Fruit fly (Drosophila melanogaster) whole organism, embryonic: ENCODE data around the gene CG10226.

Experiments
- B-H2 ChIP-seq: fragments of 200-800 bp; sonication (Bioruptor generic); optimal IDR thresholded peaks from 2 replicates; lab custom pipeline; 2018; ENCODE audit warnings: missing biosample characterization, mild to moderate bottlenecking, missing genetic modification characterization
- BtbVII ChIP-seq: fragments of 200-800 bp; sonication (Bioruptor generic); optimal IDR thresholded peaks from 3 replicates; lab custom pipeline; 2017; ENCODE audit warnings: missing biosample characterization, mild to moderate bottlenecking, missing genetic modification characterization
- CG12071 ChIP-seq: fragments of 200-800 bp; sonication (Bioruptor generic); optimal IDR thresholded peaks from 3 replicates; lab custom pipeline; 2018; ENCODE audit warnings: missing biosample characterization, mild to moderate bottlenecking, missing genetic modification characterization
- CG12155 ChIP-seq: fragments of 200-800 bp; sonication (Bioruptor generic); optimal IDR thresholded peaks from 3 replicates; lab custom pipeline; 2016; ENCODE audit warnings: missing biosample characterization, missing genetic modification characterization
- CG12659 ChIP-seq: fragments of 200-800 bp; sonication (Bioruptor generic); optimal IDR thresholded peaks from 3 replicates; lab custom pipeline; 2017; ENCODE audit warnings: mild to moderate bottlenecking, missing biosample characterization, missing genetic modification reagents, missing genetic modification characterization
- CG12769 ChIP-seq: fragments of 200-800 bp; sonication (Bioruptor generic); optimal IDR thresholded peaks from 2 replicates; lab custom pipeline; 2019; ENCODE audit warnings: missing biosample characterization, mild to moderate bottlenecking, missing genetic modification characterization, moderate library complexity
- CG13894 ChIP-seq: fragments of 200-800 bp; sonication (Bioruptor generic); optimal IDR thresholded peaks from 3 replicates; lab custom pipeline; 2018; ENCODE audit warnings: missing biosample characterization, mild to moderate bottlenecking, missing genetic modification characterization, moderate library complexity
- CG14014 ChIP-seq: fragments of 200-800 bp; sonication (Bioruptor generic); IDR thresholded peaks from 2 replicates; pipeline ENCODE4 v1.3.6; 2022; ENCODE audit warnings: missing biosample characterization, missing genetic modification characterization
- CG17385 ChIP-seq: fragments of 200-800 bp; sonication (Bioruptor generic); optimal IDR thresholded peaks from 3 replicates; lab custom pipeline; 2018; ENCODE audit warnings: missing biosample characterization, mild to moderate bottlenecking, missing genetic modification characterization
- CG17568 ChIP-seq: fragments of 200-800 bp; sonication (Bioruptor generic); optimal IDR thresholded peaks from 2 replicates; lab custom pipeline; 2018; ENCODE audit warnings: missing biosample characterization, mild to moderate bottlenecking, missing genetic modification characterization, moderate library complexity
- CG18011 ChIP-seq: fragments of 200-800 bp; sonication (Bioruptor generic); optimal IDR thresholded peaks from 2 replicates; lab custom pipeline; 2017; ENCODE audit warnings: missing biosample characterization, missing genetic modification characterization, mild to moderate bottlenecking, moderate library complexity, missing genotype
- CG2875 ChIP-seq: fragments of 200-800 bp; sonication (Bioruptor generic); optimal IDR thresholded peaks from 2 replicates; lab custom pipeline; 2017; ENCODE audit warnings: missing biosample characterization, mild to moderate bottlenecking, missing genetic modification characterization, missing genetic modification reagents
- CG3163 ChIP-seq: fragments of 200-800 bp; sonication (Bioruptor generic); optimal IDR thresholded peaks from 3 replicates; lab custom pipeline; 2016; ENCODE audit warnings: missing biosample characterization, missing genetic modification characterization
- CG7357 ChIP-seq: fragments of 200-800 bp; sonication (Bioruptor generic); IDR thresholded peaks from 3 replicates; pipeline ENCODE4 v1.3.6; 2022; ENCODE audit warnings: missing biosample characterization, missing genetic modification characterization
- CG9817 ChIP-seq: fragments of 200-800 bp; sonication (Bioruptor generic); optimal IDR thresholded peaks from 2 replicates; lab custom pipeline; 2018; ENCODE audit warnings: missing biosample characterization, mild to moderate bottlenecking, missing genetic modification characterization, moderate library complexity
- CG9932 ChIP-seq: fragments of 200-800 bp; sonication (Bioruptor generic); IDR thresholded peaks from 2 replicates; pipeline ENCODE4 v1.3.6; 2022; ENCODE audit warnings: missing biosample characterization, missing genetic modification characterization
- Dad ChIP-seq: fragments of 200-800 bp; sonication (Bioruptor generic); optimal IDR thresholded peaks from 3 replicates; lab custom pipeline; 2016; ENCODE audit warnings: missing biosample characterization, missing genetic modification characterization
- E2f2 ChIP-seq: fragments of 200-800 bp; sonication (Bioruptor generic); IDR thresholded peaks from 2 replicates; pipeline ENCODE4 v1.3.6; 2022; ENCODE audit warnings: missing biosample characterization, missing genetic modification characterization
- Eip74EF ChIP-seq, 2 experiments: fragments of 200-800 bp in 1 of 2; fragments of >200 bp in 1 of 2; sonication (Bioruptor generic) in 1 of 2; optimal IDR thresholded peaks; 2 replicates each; lab custom pipeline; 2017 to 2019; ENCODE audit warnings: missing biosample characterization in 2 of 2, missing genetic modification characterization in 2 of 2, mild to moderate bottlenecking in 1 of 2, moderate library complexity in 1 of 2
- Fer1 ChIP-seq: fragments of 200-800 bp; sonication (Bioruptor generic); optimal IDR thresholded peaks from 2 replicates; lab custom pipeline; 2017; ENCODE audit warnings: missing biosample characterization, mild to moderate bottlenecking, missing genetic modification characterization
- Jarid2 ChIP-seq: fragments of 200-800 bp; sonication (Bioruptor generic); optimal IDR thresholded peaks from 3 replicates; lab custom pipeline; 2017; ENCODE audit warnings: mild to moderate bottlenecking, missing biosample characterization, missing genetic modification reagents, missing genetic modification characterization
- Med ChIP-seq: fragments of 200-800 bp; sonication (Bioruptor generic); peaks from one replicate; lab custom pipeline; 2016; ENCODE audit warnings: missing biosample characterization, missing genetic modification characterization, mild to moderate bottlenecking, inconsistent platforms, moderate library complexity
- PHDP ChIP-seq: fragments of 200-800 bp; sonication (Bioruptor generic); optimal IDR thresholded peaks from 3 replicates; lab custom pipeline; 2018; ENCODE audit warnings: missing biosample characterization, mild to moderate bottlenecking, missing genetic modification characterization, moderate library complexity
- Trl ChIP-seq, 3 experiments: fragments of >200 bp in 2 of 3; fragments of 200-800 bp in 1 of 3; sonication (Bioruptor generic) in 1 of 3; optimal IDR thresholded peaks; 2 replicates in 1 of 3; 3 replicates in 2 of 3; lab custom pipeline; 2016 to 2017; ENCODE audit warnings: missing biosample characterization in 1 of 3, missing genetic modification characterization in 1 of 3
- ac ChIP-seq: fragments of 200-800 bp; sonication (Bioruptor generic); optimal IDR thresholded peaks from 3 replicates; lab custom pipeline; 2017; ENCODE audit warnings: missing biosample characterization, mild to moderate bottlenecking, missing genetic modification characterization
- bcd ChIP-seq: fragments of 200-800 bp; sonication (Bioruptor generic); optimal IDR thresholded peaks from 2 replicates; lab custom pipeline; 2017; ENCODE audit warnings: missing biosample characterization, mild to moderate bottlenecking, missing genetic modification characterization
- chinmo ChIP-seq: fragments of 200-800 bp; sonication (Bioruptor generic); IDR thresholded peaks from 4 replicates; pipeline ENCODE4 v1.3.6; 2022; ENCODE audit warnings: missing biosample characterization, missing genetic modification characterization; ENCODE audit not compliant: partially characterized antibody
- hkb ChIP-seq, 2 experiments: fragments of 200-800 bp in 1 of 2; fragments of >200 bp in 1 of 2; sonication (Bioruptor generic) in 1 of 2; IDR thresholded peaks in 1 of 2; optimal IDR thresholded peaks in 1 of 2; 2 replicates each; pipeline versions ENCODE4 v1.3.6 to Lab custom; 2017 to 2022; ENCODE audit warnings: missing biosample characterization in 1 of 2, missing genetic modification characterization in 1 of 2
- kni ChIP-seq: fragments of 200-800 bp; sonication (Bioruptor generic); optimal IDR thresholded peaks from 3 replicates; lab custom pipeline; 2017; ENCODE audit warnings: mild to moderate bottlenecking, missing biosample characterization, missing genetic modification reagents, missing genetic modification characterization
- nau ChIP-seq: fragments of 200-800 bp; sonication (Bioruptor generic); optimal IDR thresholded peaks from 3 replicates; lab custom pipeline; 2017; ENCODE audit warnings: missing biosample characterization, mild to moderate bottlenecking, missing genetic modification characterization, missing genetic modification reagents
- nerfin-1 ChIP-seq: fragments of 200-800 bp; sonication (Bioruptor generic); optimal IDR thresholded peaks from 3 replicates; lab custom pipeline; 2019; ENCODE audit warnings: missing biosample characterization, mild to moderate bottlenecking, missing genetic modification characterization, moderate library complexity
- nom ChIP-seq: fragments of 200-800 bp; sonication (Bioruptor generic); optimal IDR thresholded peaks from 2 replicates; lab custom pipeline; 2017; ENCODE audit warnings: missing biosample characterization, missing genetic modification characterization, mild to moderate bottlenecking, moderate library complexity, missing genetic modification reagents
- oc ChIP-seq: fragments of 200-800 bp; sonication (Bioruptor generic); optimal IDR thresholded peaks from 2 replicates; lab custom pipeline; 2018; ENCODE audit warnings: missing biosample characterization, mild to moderate bottlenecking, missing genetic modification characterization, moderate library complexity
- psq ChIP-seq: fragments of 200-800 bp; sonication (Bioruptor generic); optimal IDR thresholded peaks from 2 replicates; lab custom pipeline; 2017; ENCODE audit warnings: missing biosample characterization, missing genetic modification characterization
- pzg ChIP-seq: fragments of 200-800 bp; sonication (Bioruptor generic); optimal IDR thresholded peaks from 3 replicates; lab custom pipeline; 2018; ENCODE audit warnings: missing biosample characterization, mild to moderate bottlenecking, missing genetic modification characterization, moderate library complexity
- shn ChIP-seq: fragments of 200-800 bp; sonication (Bioruptor generic); optimal IDR thresholded peaks from 3 replicates; lab custom pipeline; 2016; ENCODE audit warnings: missing biosample characterization, missing genetic modification characterization
- sna ChIP-seq: fragments of 200-800 bp; sonication (Bioruptor generic); IDR thresholded peaks from 2 replicates; pipeline ENCODE4 v1.3.6; 2022; ENCODE audit warnings: missing biosample characterization, missing genetic modification characterization; ENCODE audit not compliant: partially characterized antibody
- so ChIP-seq: fragments of 200-800 bp; sonication (Bioruptor generic); IDR thresholded peaks from 3 replicates; pipeline ENCODE4 v1.3.6; 2022; ENCODE audit warnings: missing biosample characterization, missing genetic modification characterization

The CG10226 gene

dm6 chr3L:6218517-6219155 lies 21.2 kb downstream of the CG10226 start (continued):
- TF ChIP-seq nom (GFP tag; lab: Kevin White, UChicago) (peak; percentile 68), nerfin-1 (tag; lab: Kevin White, UChicago) (no peak), pzg (GFP tag; lab: Kevin White, UChicago) (no peak), BtbVII (peak; percentile 49), CG12155 (GFP tag; lab: Kevin White, UChicago) (peak; percentile 89), CG9817 (tag; lab: Kevin White, UChicago) (no peak), Trl (optimal IDR thresholded peaks at IDR 0.05; lab: Kevin White, UChicago) (peak; percentile 70 to 72), Trl (GFP tag; optimal IDR thresholded peaks at IDR 0.05; lab: Kevin White, UChicago) (no peak), CG12769 (peak; percentile 21), CG9932 (GFP tag; lab: Robert Waterston, UW) (no peak), CG2875 (GFP tag; lab: Kevin White, UChicago) (peak; percentile 1), Fer1 (GFP tag; lab: Kevin White, UChicago) (peak; percentile 39), so (peak; percentile 47; the same call in 1 of the 3 replicates), ac (GFP tag; lab: Kevin White, UChicago) (peak; percentile 32), CG13894 (tag; lab: Kevin White, UChicago) (no peak), CG12659 (GFP tag; lab: Kevin White, UChicago) (no peak), CG12071 (peak; percentile 60), oc (peak; percentile 29), CG17385 (GFP tag; lab: Kevin White, UChicago) (peak; percentile 47), Eip74EF (GFP tag; optimal IDR thresholded peaks at IDR 0.05; lab: Kevin White, UChicago) (peak in 1 of 2 experiments; percentile 63), CG17568 (GFP tag; lab: Kevin White, UChicago) (peak; percentile 58), sna (GFP tag; lab: Robert Waterston, UW) (peak; percentile 23; the same call in 1 of the 2 replicates), Med (GFP tag; lab: Kevin White, UChicago) (peak; percentile 31), kni (GFP tag; lab: Kevin White, UChicago) (peak; percentile 40), nau (GFP tag; lab: Kevin White, UChicago) (peak; percentile 16), chinmo (GFP tag; lab: Robert Waterston, UW) (peak; percentile 93), CG3163 (GFP tag; lab: Kevin White, UChicago) (peak; percentile 62), CG14014 (GFP tag; lab: Robert Waterston, UW) (no peak), CG7357 (GFP tag; lab: Robert Waterston, UW) (no peak), bcd (GFP tag; lab: Kevin White, UChicago) (no peak), PHDP (tag; lab: Kevin White, UChicago) (peak; percentile 43), hkb (optimal IDR thresholded peaks at IDR 0.05; lab: Kevin White, UChicago) (no peak), hkb (GFP tag; IDR thresholded peaks at IDR 0.05; lab: Robert Waterston, UW) (peak; percentile 57; the same call in 1 of the 2 replicates), psq (GFP tag; lab: Kevin White, UChicago) (peak; percentile 96), B-H2 (GFP tag; lab: Kevin White, UChicago) (peak; percentile 15), E2f2 (GFP tag; lab: Robert Waterston, UW) (0 out of 2 replicates have a peak, but pooled peaks have one; percentile 41), Jarid2 (GFP tag; lab: Kevin White, UChicago) (peak; percentile 80), shn (no peak), CG18011 (GFP tag; lab: Kevin White, UChicago) (no peak), Dad (GFP tag; lab: Kevin White, UChicago) (no peak)
- TF ChIP-seq, all 482 proteins: peak for 71
